Worm (Caenorhabditis elegans) whole organism, late embryonic: ENCODE data around the gene T23B7.3.

Source experiments
- ceh-18 ChIP-seq: sonication (generic microtip); optimal IDR thresholded peaks from 2 replicates; lab custom pipeline; 2016; ENCODE audit warnings: missing genetic modification characterization, missing compliant biosample characterization
- ceh-24 ChIP-seq: sonication (generic microtip); optimal IDR thresholded peaks from 2 replicates; lab custom pipeline; 2016; ENCODE audit warnings: mild to moderate bottlenecking, missing genetic modification characterization, missing compliant biosample characterization
- hlh-30 ChIP-seq: sonication (generic microtip); optimal IDR thresholded peaks from 2 replicates; lab custom pipeline; 2017; ENCODE audit warnings: antibody characterized with exemption, missing genetic modification characterization, missing compliant biosample characterization; ENCODE audit not compliant: insufficient read depth
- nhr-11 ChIP-seq: fragments of 150-350 bp; optimal IDR thresholded peaks from 2 replicates; lab custom pipeline; 2014; ENCODE audit warnings: missing biosample characterization, missing genetic modification characterization
- npax-4 ChIP-seq: sonication (generic microtip); optimal IDR thresholded peaks from 2 replicates; lab custom pipeline; 2016; ENCODE audit warnings: missing genetic modification characterization, missing compliant biosample characterization
- pqm-1 ChIP-seq: sonication (generic microtip); optimal IDR thresholded peaks from 2 replicates; lab custom pipeline; 2016; ENCODE audit warnings: missing genetic modification characterization, missing compliant biosample characterization
- rnt-1 ChIP-seq: sonication (generic microtip); optimal IDR thresholded peaks from 2 replicates; lab custom pipeline; 2016; ENCODE audit warnings: missing genetic modification characterization, missing compliant biosample characterization
- sox-4 ChIP-seq: sonication (generic microtip); optimal IDR thresholded peaks from 2 replicates; lab custom pipeline; 2017; ENCODE audit warnings: mild to moderate bottlenecking, missing genetic modification characterization, inconsistent platforms, missing compliant biosample characterization
- tbx-2 ChIP-seq: sonication (generic microtip); optimal IDR thresholded peaks from 2 replicates; lab custom pipeline; 2016; ENCODE audit warnings: missing genetic modification characterization, missing compliant biosample characterization

- TF ChIP-seq rnt-1 (tag; lab: Kevin White, UChicago): no peak
- TF ChIP-seq ceh-24 (tag; lab: Kevin White, UChicago): no peak
- no peak for TF ChIP-seq npax-4
- no peak for TF ChIP-seq pqm-1 (tag; lab: Kevin White, UChicago)
- no peak for TF ChIP-seq hlh-30
- TF ChIP-seq nhr-11 (tag; lab: Kevin White, UChicago): no peak
- no peak for TF ChIP-seq sox-4 (tag; lab: Kevin White, UChicago)
- TF ChIP-seq tbx-2: no peak
- TF ChIP-seq ceh-18 (tag; lab: Kevin White, UChicago): no peak
Observed at ce11 chrII:4849885-4850284, at the start of gene T23B7.3.
